Fruit fly (Drosophila melanogaster) whole organism, wandering third instar larva: ENCODE data around the gene CG44038.

ENCODE experiments used
- CG32264 ChIP-seq: fragments of 200-800 bp; sonication (Bioruptor generic); optimal IDR thresholded peaks from 2 replicates; lab custom pipeline; 2016; ENCODE audit warnings: missing biosample characterization, missing genetic modification characterization
- CG9705 ChIP-seq: fragments of 200-800 bp; sonication (Bioruptor generic); optimal IDR thresholded peaks from 2 replicates; lab custom pipeline; 2018; ENCODE audit warnings: missing biosample characterization, mild to moderate bottlenecking, missing genetic modification characterization
- CrebA ChIP-seq: fragments of 200-800 bp; sonication (Bioruptor generic); optimal IDR thresholded peaks from 2 replicates; lab custom pipeline; 2016; ENCODE audit warnings: missing biosample characterization, mild to moderate bottlenecking, missing genetic modification characterization, borderline replicate concordance
- Dfd ChIP-seq: fragments of >200 bp; optimal IDR thresholded peaks from 2 replicates; lab custom pipeline; 2017; ENCODE audit warnings: missing biosample characterization, missing genetic modification characterization
- Dif ChIP-seq: fragments of 200-275, 200-300 bp; sonication (Bioruptor generic); optimal IDR thresholded peaks from 2 replicates; lab custom pipeline; 2018; ENCODE audit warnings: missing biosample characterization, missing genetic modification characterization; ENCODE audit not compliant: partially characterized antibody
- GATAd ChIP-seq: sonication (Bioruptor generic); optimal IDR thresholded peaks from 2 replicates; lab custom pipeline; 2016; ENCODE audit warnings: missing biosample characterization, missing genetic modification characterization
- HLH106 ChIP-seq: fragments of 200-800 bp; optimal IDR thresholded peaks from 3 replicates; lab custom pipeline; 2019; ENCODE audit warnings: missing biosample characterization, mild to moderate bottlenecking, missing genetic modification characterization, moderate library complexity
- Hnf4 ChIP-seq: fragments of 200-800 bp; sonication (Bioruptor generic); optimal IDR thresholded peaks from 2 replicates; lab custom pipeline; 2016; ENCODE audit warnings: missing biosample characterization, mild to moderate bottlenecking, missing genetic modification characterization
- Hr78 ChIP-seq: fragments of >200 bp; optimal IDR thresholded peaks from 2 replicates; lab custom pipeline; 2017; ENCODE audit warnings: missing biosample characterization, missing genetic modification characterization
- Hr83 ChIP-seq: fragments of 200-300 bp; sonication (Bioruptor generic); optimal IDR thresholded peaks from 2 replicates; lab custom pipeline; 2016; ENCODE audit warnings: missing biosample characterization, mild to moderate bottlenecking, missing genetic modification characterization, moderate library complexity; ENCODE audit not compliant: poor library complexity, severe bottlenecking
- Jra ChIP-seq: sonication (Bioruptor generic); optimal IDR thresholded peaks from 2 replicates; lab custom pipeline; 2016; ENCODE audit warnings: missing biosample characterization, missing genetic modification characterization
- Mio ChIP-seq: sonication (Bioruptor generic); optimal IDR thresholded peaks from 2 replicates; lab custom pipeline; 2016; ENCODE audit warnings: missing biosample characterization, missing genetic modification characterization
- Myc ChIP-seq: fragments of >200 bp; optimal IDR thresholded peaks from 2 replicates; lab custom pipeline; 2017
- N ChIP-seq: fragments of >200 bp; optimal IDR thresholded peaks from 2 replicates; lab custom pipeline; 2018; ENCODE audit warnings: missing biosample characterization, missing external identifiers, missing genetic modification characterization
- OdsH ChIP-seq: fragments of 200-800 bp; sonication (Bioruptor generic); optimal IDR thresholded peaks from 2 replicates; lab custom pipeline; 2016; ENCODE audit warnings: missing biosample characterization, mild to moderate bottlenecking, missing genetic modification characterization
- Rel ChIP-seq, 2 experiments: fragments of 200-800 bp; sonication (Bioruptor generic) in 1 of 2; optimal IDR thresholded peaks; 2 replicates in 1 of 2; 3 replicates in 1 of 2; lab custom pipeline; 2016 to 2019; ENCODE audit warnings: mild to moderate bottlenecking in 2 of 2, missing biosample characterization in 2 of 2, missing genetic modification characterization in 2 of 2, moderate library complexity in 1 of 2
- Sp1 ChIP-seq: fragments of 200-800 bp; sonication (Bioruptor generic); optimal IDR thresholded peaks from 3 replicates; lab custom pipeline; 2019; ENCODE audit warnings: missing biosample characterization, mild to moderate bottlenecking, missing genetic modification characterization, moderate library complexity
- Vsx2 ChIP-seq: fragments of 200-300, 225-300 bp; sonication (Bioruptor generic); optimal IDR thresholded peaks from 2 replicates; lab custom pipeline; 2018; ENCODE audit warnings: missing biosample characterization, missing genetic modification characterization; ENCODE audit not compliant: partially characterized antibody
- br ChIP-seq: fragments of 200-800 bp; sonication (Bioruptor generic); optimal IDR thresholded peaks from 2 replicates; lab custom pipeline; 2016; ENCODE audit warnings: missing biosample characterization, missing genetic modification characterization
- brk ChIP-seq: fragments of 200-800 bp; sonication (Bioruptor generic); optimal IDR thresholded peaks from 2 replicates; lab custom pipeline; 2016; ENCODE audit warnings: missing biosample characterization, mild to moderate bottlenecking, missing genetic modification characterization
- dl ChIP-seq, 2 experiments: fragments of 175-275, 200-275 bp in 1 of 2; fragments of 200-275 bp in 1 of 2; sonication (Bioruptor generic); optimal IDR thresholded peaks; lab custom pipeline; 2018; ENCODE audit warnings: mild to moderate bottlenecking in 2 of 2, missing biosample characterization in 2 of 2, missing genetic modification characterization in 2 of 2, moderate library complexity in 2 of 2; ENCODE audit not compliant: partially characterized antibody in 2 of 2, insufficient read depth in 1 of 2
- dmrt93B ChIP-seq: fragments of 200-800 bp; sonication (Bioruptor generic); optimal IDR thresholded peaks from 2 replicates; lab custom pipeline; 2018; ENCODE audit warnings: missing biosample characterization, mild to moderate bottlenecking, missing genetic modification characterization
- dsf ChIP-seq: sonication (Bioruptor generic); optimal IDR thresholded peaks from 2 replicates; lab custom pipeline; 2016; ENCODE audit warnings: missing biosample characterization, missing genetic modification characterization, borderline replicate concordance
- foxo ChIP-seq, 2 experiments: fragments of 200-800 bp; sonication (Bioruptor generic); optimal IDR thresholded peaks; 2 replicates in 1 of 2; 3 replicates in 1 of 2; lab custom pipeline; 2016 to 2017; ENCODE audit warnings: missing biosample characterization in 2 of 2, missing genetic modification characterization in 2 of 2
- fru ChIP-seq: fragments of 200-800 bp; sonication (Bioruptor generic); optimal IDR thresholded peaks from 3 replicates; lab custom pipeline; 2016; ENCODE audit warnings: missing biosample characterization, mild to moderate bottlenecking, missing genetic modification characterization
- h ChIP-seq: fragments of 200-800 bp; sonication (Bioruptor generic); optimal IDR thresholded peaks from 3 replicates; lab custom pipeline; 2016; ENCODE audit warnings: missing biosample characterization, mild to moderate bottlenecking, missing genetic modification characterization
- jim ChIP-seq: fragments of 175-275, 200-325 bp; sonication (Bioruptor generic); optimal IDR thresholded peaks from 2 replicates; lab custom pipeline; 2016; ENCODE audit warnings: missing biosample characterization, mild to moderate bottlenecking, missing genetic modification characterization
- lola ChIP-seq: fragments of >200 bp; optimal IDR thresholded peaks from 2 replicates; lab custom pipeline; 2017; ENCODE audit warnings: missing biosample characterization, missing genetic modification characterization
- pan ChIP-seq: fragments of >200 bp; optimal IDR thresholded peaks from 2 replicates; lab custom pipeline; 2017
- psq ChIP-seq: fragments of 200-800 bp; sonication (Bioruptor generic); optimal IDR thresholded peaks from 3 replicates; lab custom pipeline; 2017; ENCODE audit warnings: missing biosample characterization, mild to moderate bottlenecking, missing genetic modification characterization, moderate library complexity
- rgr ChIP-seq: fragments of 200-800 bp; sonication (Bioruptor generic); optimal IDR thresholded peaks from 3 replicates; lab custom pipeline; 2016; ENCODE audit warnings: missing biosample characterization, mild to moderate bottlenecking, missing genetic modification characterization
- sage ChIP-seq: fragments of 200-800 bp; sonication (Bioruptor generic); optimal IDR thresholded peaks from 2 replicates; lab custom pipeline; 2016; ENCODE audit warnings: missing biosample characterization, mild to moderate bottlenecking, missing genetic modification characterization
- sv ChIP-seq: fragments of 200-800 bp; sonication (Bioruptor generic); optimal IDR thresholded peaks from 3 replicates; lab custom pipeline; 2016; ENCODE audit warnings: missing biosample characterization, missing genetic modification characterization
- usp ChIP-seq: fragments of >200 bp; optimal IDR thresholded peaks from 2 replicates; lab custom pipeline; 2017; ENCODE audit warnings: missing biosample characterization, missing genetic modification characterization
- woc ChIP-seq: sonication (Bioruptor generic); optimal IDR thresholded peaks from 2 replicates; lab custom pipeline; 2016; ENCODE audit warnings: missing biosample characterization, mild to moderate bottlenecking, missing genetic modification characterization

Gene CG44038

dm6 chr3R:12280729-12281342 is 20.1 kb downstream of the CG44038 start:
- TF ChIP-seq Hr78 (GFP tag; lab: Kevin White, UChicago) = no peak
- no peak for TF ChIP-seq usp (GFP tag; lab: Kevin White, UChicago)
- peak; percentile 45 for TF ChIP-seq CrebA
- peak; percentile 36 for TF ChIP-seq Vsx2 (GFP tag; lab: Kevin White, UChicago)
- TF ChIP-seq foxo (GFP tag; optimal IDR thresholded peaks at IDR 0.05; lab: Kevin White, UChicago) = peak in 1 of 2 experiments; percentile 7
- TF ChIP-seq br = peak; percentile 17
- peak; percentile 79 for TF ChIP-seq Hr83 (GFP tag; lab: Kevin White, UChicago)
- no peak for TF ChIP-seq jim (GFP tag; lab: Kevin White, UChicago)
- TF ChIP-seq Rel (GFP tag; optimal IDR thresholded peaks at IDR 0.05; lab: Kevin White, UChicago) = no peak
- TF ChIP-seq Rel (tag; optimal IDR thresholded peaks at IDR 0.05; lab: Kevin White, UChicago) = peak; percentile 50
- TF ChIP-seq dl (GFP tag; optimal IDR thresholded peaks at IDR 0.05; lab: Kevin White, UChicago; ENCODE audit: insufficient read depth in 1 of 2, partially characterized antibody in 2 of 2) = peak in 1 of 2 experiments; percentile 13
- TF ChIP-seq psq (GFP tag; lab: Kevin White, UChicago) = no peak
- TF ChIP-seq HLH106 (tag; lab: Kevin White, UChicago) = no peak
- no peak for TF ChIP-seq dsf (GFP tag; lab: Kevin White, UChicago)
- no peak for TF ChIP-seq dmrt93B
- no peak for TF ChIP-seq sage (GFP tag; lab: Kevin White, UChicago)
- no peak for TF ChIP-seq N (GFP tag; lab: Kevin White, UChicago)
- TF ChIP-seq Myc (lab: Kevin White, UChicago) = no peak
- no peak for TF ChIP-seq Jra (GFP tag; lab: Kevin White, UChicago)
- no peak for TF ChIP-seq pan (lab: Kevin White, UChicago)
- TF ChIP-seq sv (GFP tag; lab: Kevin White, UChicago) = no peak
- no peak for TF ChIP-seq rgr (GFP tag; lab: Kevin White, UChicago)
- no peak for TF ChIP-seq GATAd (GFP tag; lab: Kevin White, UChicago)
- no peak for TF ChIP-seq Mio (GFP tag; lab: Kevin White, UChicago)
- peak; percentile 4 for TF ChIP-seq h (GFP tag; lab: Kevin White, UChicago)
- no peak for TF ChIP-seq CG32264 (GFP tag; lab: Kevin White, UChicago)
- TF ChIP-seq CG9705 (GFP tag; lab: Kevin White, UChicago) = no peak
- no peak for TF ChIP-seq Hnf4 (GFP tag; lab: Kevin White, UChicago)
- no peak for TF ChIP-seq brk
- TF ChIP-seq woc (GFP tag; lab: Kevin White, UChicago) = no peak
- TF ChIP-seq Dif (GFP tag; lab: Kevin White, UChicago) = peak; percentile 87

- TF ChIP-seq pan (lab: Kevin White, UChicago) (no peak), brk (no peak), psq (GFP tag; lab: Kevin White, UChicago) (no peak), rgr (GFP tag; lab: Kevin White, UChicago) (no peak), OdsH (GFP tag; lab: Kevin White, UChicago) (no peak), usp (GFP tag; lab: Kevin White, UChicago) (no peak), Rel (GFP tag; optimal IDR thresholded peaks at IDR 0.05; lab: Kevin White, UChicago) (no peak), Rel (tag; optimal IDR thresholded peaks at IDR 0.05; lab: Kevin White, UChicago) (no peak), Vsx2 (GFP tag; lab: Kevin White, UChicago) (no peak), Sp1 (GFP tag; lab: Kevin White, UChicago) (no peak), Dif (GFP tag; lab: Kevin White, UChicago) (no peak), h (GFP tag; lab: Kevin White, UChicago) (no peak), fru (GFP tag; lab: Kevin White, UChicago) (no peak), lola (no peak), woc (GFP tag; lab: Kevin White, UChicago) (no peak), Dfd (GFP tag; lab: Kevin White, UChicago) (no peak), dsf (GFP tag; lab: Kevin White, UChicago) (no peak), foxo (GFP tag; optimal IDR thresholded peaks at IDR 0.05; lab: Kevin White, UChicago) (no peak), CG9705 (GFP tag; lab: Kevin White, UChicago) (no peak), CG32264 (GFP tag; lab: Kevin White, UChicago) (no peak), Hr83 (GFP tag; lab: Kevin White, UChicago) (no peak)
Measured at dm6 chr3R:12285589-12285988, 24.8 kb downstream of the CG44038 start.
